Worm (Caenorhabditis elegans): Measurements from ENCODE around the gene dmsr-1.
A peak's percentile ranks its signal among the peaks of the same experiment; 100 is the strongest.

The dmsr-1 gene

DNA sequence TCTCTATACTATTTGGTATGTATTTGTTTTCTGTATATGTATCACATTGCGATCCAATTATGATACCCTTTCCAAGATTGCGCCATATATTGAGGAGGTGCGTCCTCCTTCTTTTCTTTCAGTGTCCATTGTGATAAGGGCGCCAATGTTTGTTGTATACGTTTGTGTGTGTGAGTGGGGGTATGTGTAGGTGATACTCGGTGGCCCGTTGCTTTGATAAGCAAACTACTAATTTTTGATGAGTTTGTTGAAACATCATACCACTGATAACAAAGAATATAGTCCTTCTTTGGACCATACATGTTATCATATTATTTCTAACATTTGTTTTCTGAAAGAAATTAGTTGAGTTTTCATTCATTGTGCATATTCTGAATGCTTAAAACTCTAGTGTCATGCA lies 34.9 kb upstream of the dmsr-1 start:
- TF ChIP-seq ceh-90 (tag; optimal IDR thresholded peaks at IDR 0.05) (no peak), pqm-1 (tag; optimal IDR thresholded peaks at IDR 0.05) (peak; percentile 52), lin-35 (GFP tag; optimal IDR thresholded peaks at IDR 0.05) (peak in 1 of 2 experiments; percentile 20), elt-2 (tag; optimal IDR thresholded peaks at IDR 0.05) (peak; percentile 90), sptf-1 (tag; optimal IDR thresholded peaks at IDR 0.05) (no peak), nhr-20 (tag; optimal IDR thresholded peaks at IDR 0.05) (no peak)

ce11 chrV:11407251-11407650 lies 31.3 kb upstream of the dmsr-1 start, which contains the start of gene K03B8.6:
Gene K03B8.6, plus strand, starts transcription at chrV:11407584.
- TF ChIP-seq dsc-1 (tag; optimal IDR thresholded peaks at IDR 0.05) (no peak), ztf-11 (tag; optimal IDR thresholded peaks at IDR 0.05) (no peak), Y116A8C.19 (tag; optimal IDR thresholded peaks at IDR 0.05; ENCODE audit: borderline replicate concordance) (no peak), dpl-1 (GFP tag; optimal IDR thresholded peaks at IDR 0.05) (no peak), ceh-8 (GFP tag; optimal IDR thresholded peaks at IDR 0.05) (no peak), elt-3 (tag; optimal IDR thresholded peaks at IDR 0.05) (no peak), unc-98 (GFP tag; IDR thresholded peaks at IDR 0.05) (no peak), tlp-1 (tag; optimal IDR thresholded peaks at IDR 0.05) (no peak), ces-1 (GFP tag; optimal IDR thresholded peaks at IDR 0.05) (no peak), snpc-4 (tag; optimal IDR thresholded peaks at IDR 0.05) (no peak), nhr-77 (tag; optimal IDR thresholded peaks at IDR 0.05) (no peak), fos-1 (tag; optimal IDR thresholded peaks at IDR 0.05) (no peak), nhr-76 (tag; optimal IDR thresholded peaks at IDR 0.05) (no peak), ceh-63 (GFP tag; optimal IDR thresholded peaks at IDR 0.05) (no peak), ceh-88 (GFP tag; IDR thresholded peaks at IDR 0.05) (no peak), aly-2 (tag; optimal IDR thresholded peaks at IDR 0.05) (no peak), nhr-85 (tag) (no peak)

DNA sequence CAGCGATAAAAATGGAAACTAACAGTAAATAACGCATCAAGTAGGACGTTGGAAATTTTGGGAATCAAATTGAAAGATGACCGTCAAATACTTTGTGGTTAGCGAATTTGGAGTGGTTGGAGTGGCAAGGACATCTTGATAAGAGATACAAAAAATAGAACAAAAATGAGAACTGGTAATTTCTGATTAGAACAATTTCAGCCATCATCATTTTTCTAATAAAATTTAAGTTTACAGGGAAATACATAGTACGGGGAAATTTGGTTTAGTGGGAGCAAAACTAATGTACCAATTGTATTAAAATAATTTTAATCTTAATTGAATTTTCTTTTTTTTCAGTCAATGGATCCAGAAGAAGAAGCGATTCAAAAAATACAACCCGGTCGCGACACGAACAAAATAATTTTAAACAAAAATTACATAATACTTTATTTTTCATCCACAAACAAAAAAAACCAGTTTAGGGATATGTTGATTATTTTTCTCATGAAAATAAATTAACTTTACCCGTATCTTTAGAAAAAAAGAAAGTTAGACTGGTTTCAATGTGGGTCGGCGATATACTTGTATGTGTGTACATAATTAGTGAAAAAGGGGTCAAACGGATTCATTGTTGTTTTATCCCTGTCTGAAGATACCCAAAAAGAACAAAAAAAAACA lies 27.5 kb upstream of the dmsr-1 start, which contains the start of the genes K03B8.8 and grl-3:
TSS of gene K03B8.8 (minus strand) at position 101 of the 660 bp plus-strand sequence.
TSS of gene grl-3 (plus strand) at position 610 of the 660 bp plus-strand sequence.
- no peak for TF ChIP-seq pqm-1 (tag; optimal IDR thresholded peaks at IDR 0.05)
- TF ChIP-seq jun-1 (tag; optimal IDR thresholded peaks at IDR 0.05): no peak
- no peak for TF ChIP-seq xbp-1 (tag; optimal IDR thresholded peaks at IDR 0.05)
- no peak for TF ChIP-seq mab-9 (GFP tag; IDR thresholded peaks at IDR 0.05)
- no peak for TF ChIP-seq lin-15B (tag; optimal IDR thresholded peaks at IDR 0.05)
- no peak for TF ChIP-seq hlh-17 (GFP tag; optimal IDR thresholded peaks at IDR 0.05; ENCODE audit: borderline replicate concordance)
- no peak for TF ChIP-seq nhr-76 (tag; optimal IDR thresholded peaks at IDR 0.05)
- TF ChIP-seq C34B4.2 (tag; optimal IDR thresholded peaks at IDR 0.05): no peak
- TF ChIP-seq lin-35 (GFP tag; optimal IDR thresholded peaks at IDR 0.05): no peak
- TF ChIP-seq nhr-11 (tag; optimal IDR thresholded peaks at IDR 0.05): no peak
- TF ChIP-seq snu-23 (GFP tag; optimal IDR thresholded peaks at IDR 0.05): no peak
- no peak for TF ChIP-seq efl-1 (optimal IDR thresholded peaks at IDR 0.05)
- no peak for TF ChIP-seq efl-1 (GFP tag; optimal IDR thresholded peaks at IDR 0.05 in 1 of 2)
- TF ChIP-seq lir-3 (tag; optimal IDR thresholded peaks at IDR 0.05; ENCODE audit: poor library complexity): no peak
- no peak for TF ChIP-seq ets-5 (GFP tag; IDR thresholded peaks at IDR 0.05)
- no peak for TF ChIP-seq unc-86 (tag; optimal IDR thresholded peaks at IDR 0.05)
- no peak for TF ChIP-seq sox-4 (tag; optimal IDR thresholded peaks at IDR 0.05)
- TF ChIP-seq blmp-1 (tag; optimal IDR thresholded peaks at IDR 0.05): no peak
- TF ChIP-seq ceh-8 (GFP tag; optimal IDR thresholded peaks at IDR 0.05): no peak

DNA sequence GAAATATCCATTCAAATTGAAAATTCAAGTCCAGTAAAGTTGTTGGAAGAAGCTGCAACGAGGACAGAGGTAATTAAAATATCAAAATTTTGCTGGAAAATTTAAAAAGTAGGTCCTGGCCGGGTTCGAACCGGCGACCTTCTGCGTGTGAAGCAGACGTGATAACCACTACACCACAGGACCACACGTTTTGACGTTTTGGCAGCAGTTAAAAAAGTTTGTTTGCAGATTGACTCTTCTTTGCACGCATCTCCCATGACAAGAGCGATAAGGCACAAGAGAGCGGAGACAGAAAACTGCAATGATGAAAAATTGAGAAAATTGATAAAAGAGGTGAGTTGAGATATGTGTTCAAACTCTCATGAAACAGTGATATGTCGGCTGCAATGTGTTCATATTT lies 26.4 kb upstream of the dmsr-1 start:
- TF ChIP-seq nhr-85 (tag): peak; percentile 78
- TF ChIP-seq mep-1 (tag; optimal IDR thresholded peaks at IDR 0.05): peak; percentile 35
- TF ChIP-seq lin-35 (GFP tag; optimal IDR thresholded peaks at IDR 0.05): peak in 1 of 2 experiments; percentile 81
- TF ChIP-seq nhr-11 (tag; optimal IDR thresholded peaks at IDR 0.05): no peak
- no peak for TF ChIP-seq ceh-63 (GFP tag; optimal IDR thresholded peaks at IDR 0.05)
- peak; percentile 11 to 46 for TF ChIP-seq efl-1 (optimal IDR thresholded peaks at IDR 0.05)
- peak; percentile 23 to 93 for TF ChIP-seq efl-1 (GFP tag; optimal IDR thresholded peaks at IDR 0.05 in 1 of 2)
- no peak for TF ChIP-seq ceh-8 (GFP tag; optimal IDR thresholded peaks at IDR 0.05)
- peak; percentile 33 for TF ChIP-seq skn-1 (tag; optimal IDR thresholded peaks at IDR 0.05)
- TF ChIP-seq nhr-71 (tag; optimal IDR thresholded peaks at IDR 0.05): peak; percentile 71
- peak; percentile 68 for TF ChIP-seq lin-14 (GFP tag; optimal IDR thresholded peaks at IDR 0.05)
- peak; percentile 73 for TF ChIP-seq nhr-19 (GFP tag; conservative IDR thresholded peaks at IDR 0.05)
- TF ChIP-seq elt-3 (tag; optimal IDR thresholded peaks at IDR 0.05): peak in 2 of 6 experiments; percentile 19 to 23
- no peak for TF ChIP-seq blmp-1 (tag; optimal IDR thresholded peaks at IDR 0.05)
- TF ChIP-seq lin-13 (GFP tag; optimal IDR thresholded peaks at IDR 0.05): no peak
- peak; percentile 71 for TF ChIP-seq rnt-1 (tag; optimal IDR thresholded peaks at IDR 0.05)
- TF ChIP-seq mdl-1 (tag; optimal IDR thresholded peaks at IDR 0.05): peak in 1 of 2 experiments; percentile 59
- TF ChIP-seq unc-98 (GFP tag; IDR thresholded peaks at IDR 0.05): peak; percentile 43
- no peak for TF ChIP-seq fkh-10 (GFP tag; optimal IDR thresholded peaks at IDR 0.05)

Data from whole organism, L1 larva.